Fruit fly (Drosophila melanogaster) whole organism: ENCODE measurements around the gene CG33643.

Source experiments
- Dll ChIP-seq: fragments of >200 bp; optimal IDR thresholded peaks from 2 replicates; lab custom pipeline; 2017
- EcR ChIP-seq, 2 experiments: fragments of >200 bp; optimal IDR thresholded peaks; 2 replicates each; lab custom pipeline; 2017; ENCODE audit warnings: missing biosample characterization in 2 of 2, missing genetic modification characterization in 2 of 2, missing genetic modification reagents in 2 of 2
- pan ChIP-seq: fragments of >200 bp; optimal IDR thresholded peaks from 2 replicates; lab custom pipeline; 2017
- psq ChIP-seq: fragments of >200 bp; optimal IDR thresholded peaks from 2 replicates; lab custom pipeline; 2017

DNA sequence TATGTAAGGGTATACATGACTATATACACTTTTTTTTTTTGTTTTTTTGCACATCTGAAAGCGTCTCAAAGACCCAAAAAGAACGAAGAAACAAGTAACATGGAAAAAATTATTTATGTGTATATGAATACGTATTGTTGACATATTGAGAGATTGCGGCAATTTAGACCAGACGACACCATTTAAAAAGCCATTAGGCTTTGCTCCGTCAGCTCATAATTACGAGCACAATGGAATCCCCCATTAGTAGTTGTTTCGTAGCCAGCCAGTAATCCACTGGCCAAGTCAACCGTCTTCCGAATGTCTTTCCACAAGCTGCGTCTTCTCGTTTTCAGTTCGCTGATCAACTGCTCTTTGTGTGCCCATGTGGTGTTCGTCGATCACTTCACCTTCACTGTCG is 3.3 kb upstream of the CG33643 start, which contains the start of gene CG33640:
- TF ChIP-seq psq, result no peak
- TF ChIP-seq pan, result no peak
- TF ChIP-seq Dll (lab: Kevin White, UChicago), result no peak
- TF ChIP-seq EcR (GFP tag; optimal IDR thresholded peaks at IDR 0.05; lab: Kevin White, UChicago), result no peak
